Worm (Caenorhabditis elegans) whole organism, midembryonic: Measurements from ENCODE around the gene F08D12.4.

Source experiments
- T22C8.4 ChIP-seq: fragments of 200-800 bp; sonication (Bioruptor generic); IDR thresholded peaks from 2 replicates; pipeline ENCODE4 v1.3.6; 2022; ENCODE audit warnings: missing genetic modification characterization, missing compliant biosample characterization
- cog-1 ChIP-seq: sonication (generic microtip); optimal IDR thresholded peaks from 2 replicates; lab custom pipeline; 2016; ENCODE audit warnings: missing genetic modification characterization, missing compliant biosample characterization
- flt-1 ChIP-seq: fragments of 200-800 bp; sonication (Bioruptor generic); IDR thresholded peaks from 2 replicates; pipeline ENCODE4 v1.3.6; 2022; ENCODE audit warnings: missing genetic modification characterization, missing compliant biosample characterization
- klf-2 ChIP-seq: fragments of 200-800 bp; sonication (Bioruptor generic); conservative IDR thresholded peaks from 2 replicates; pipeline ENCODE4 v1.3.6; 2022; ENCODE audit warnings: missing genetic modification reagents, missing genetic modification characterization, missing compliant biosample characterization
- med-1 ChIP-seq: sonication (generic microtip); optimal IDR thresholded peaks from 2 replicates; lab custom pipeline; 2017; ENCODE audit warnings: missing genetic modification characterization, mild to moderate bottlenecking, missing compliant biosample characterization, antibody characterized with exemption, missing genetic modification reagents; ENCODE audit not compliant: insufficient read depth
- ref-1 ChIP-seq: fragments of 200-800 bp; sonication (Bioruptor generic); conservative IDR thresholded peaks from 2 replicates; pipeline ENCODE4 v1.3.6; 2022; ENCODE audit warnings: missing genetic modification reagents, missing genetic modification characterization, missing compliant biosample characterization
- tab-1 ChIP-seq: fragments of 200-800 bp; sonication (Bioruptor generic); IDR thresholded peaks from 2 replicates; pipeline ENCODE4 v1.3.6; 2022; ENCODE audit warnings: missing genetic modification characterization, missing compliant biosample characterization
- ztf-23 ChIP-seq: fragments of 200-800 bp; sonication (Bioruptor generic); IDR thresholded peaks from 2 replicates; pipeline ENCODE4 v1.3.6; 2022; ENCODE audit warnings: missing genetic modification reagents, missing genetic modification characterization, missing compliant biosample characterization
- ztf-29 ChIP-seq: fragments of 200-800 bp; sonication (Bioruptor generic); IDR thresholded peaks from 2 replicates; pipeline ENCODE4 v1.3.6; 2022; ENCODE audit warnings: missing genetic modification reagents, missing genetic modification characterization, missing compliant biosample characterization

F08D12.4 gene

ce11 chrII:2822435-2822920 lies 44.5 kb downstream of the F08D12.4 start, which contains the start of the genes fut-4 and K12H6.10:
Gene fut-4 (minus strand): TSS chrII:2822535.
Gene K12H6.10 (plus strand): TSS chrII:2822870.
- TF ChIP-seq ztf-23 (no peak), flt-1 (GFP tag; lab: Robert Waterston, UW) (no peak), med-1 (GFP tag; lab: Kevin White, UChicago) (no peak), cog-1 (no peak), ref-1 (GFP tag; lab: Robert Waterston, UW) (no peak), tab-1 (GFP tag; lab: Robert Waterston, UW) (no peak), T22C8.4 (GFP tag; lab: Robert Waterston, UW) (no peak), klf-2 (GFP tag; lab: Robert Waterston, UW) (no peak), ztf-29 (GFP tag; lab: Robert Waterston, UW) (no peak)

- TF ChIP-seq ztf-23 (no peak), flt-1 (GFP tag; lab: Robert Waterston, UW) (no peak)
These were observed 46.2 kb downstream of the F08D12.4 start, which contains the start of the genes K12H6.4 and K12H6.9 for ce11 chrII:2824169-2824568. Gene K12H6.4 (minus strand): TSS chrII:2824269. Gene K12H6.9 (plus strand): TSS chrII:2824404.

ce11 chrII:2826073-2826472 lies 48.1 kb downstream of the F08D12.4 start, which contains the start of gene K12H6.5:
Gene K12H6.5 (minus strand): TSS chrII:2826173.
- TF ChIP-seq cog-1 = no peak
- TF ChIP-seq T22C8.4 (GFP tag; lab: Robert Waterston, UW) = no peak
- TF ChIP-seq ref-1 (GFP tag; lab: Robert Waterston, UW) = no peak
- TF ChIP-seq med-1 (GFP tag; lab: Kevin White, UChicago) = no peak
- no peak for TF ChIP-seq tab-1 (GFP tag; lab: Robert Waterston, UW)
- TF ChIP-seq klf-2 (GFP tag; lab: Robert Waterston, UW) = no peak
- no peak for TF ChIP-seq ztf-23
- no peak for TF ChIP-seq ztf-29 (GFP tag; lab: Robert Waterston, UW)
- TF ChIP-seq flt-1 (GFP tag; lab: Robert Waterston, UW) = no peak

ce11 chrII:2827859-2828403 lies 50.0 kb downstream of the F08D12.4 start, which contains the start of gene K12H6.8:
Gene K12H6.8 (plus strand): TSS chrII:2827896.
- no peak for TF ChIP-seq med-1 (GFP tag; lab: Kevin White, UChicago)
- TF ChIP-seq flt-1 (GFP tag; lab: Robert Waterston, UW) = no peak
